Worm (Caenorhabditis elegans) whole organism, young adult: ENCODE measurements around the gene ZK1307.7.

Experiments used
- F37B4.10 ChIP-seq: fragments of 200-800 bp; sonication (Bioruptor generic); IDR thresholded peaks from 2 replicates; pipeline ENCODE4 v1.3.6; 2022; ENCODE audit warnings: missing genetic modification characterization, missing compliant biosample characterization
- F57C9.4 ChIP-seq: sonication (generic microtip); optimal IDR thresholded peaks from 2 replicates; lab custom pipeline; 2017; ENCODE audit warnings: mild to moderate bottlenecking, missing genetic modification characterization, missing compliant biosample characterization
- T26A5.8 ChIP-seq: sonication (generic microtip); optimal IDR thresholded peaks from 2 replicates; lab custom pipeline; 2016; ENCODE audit warnings: missing genetic modification characterization, missing compliant biosample characterization
- Y53G8AR.9 ChIP-seq: fragments of 200-800 bp; sonication (Bioruptor generic); conservative IDR thresholded peaks from 2 replicates; pipeline ENCODE4 v1.3.6; 2022; ENCODE audit warnings: missing genetic modification reagents, missing genetic modification characterization, missing compliant biosample characterization
- ZK185.1 ChIP-seq: sonication (generic microtip); optimal IDR thresholded peaks from 2 replicates; lab custom pipeline; 2016; ENCODE audit warnings: mild to moderate bottlenecking, missing genetic modification characterization, missing compliant biosample characterization; ENCODE audit not compliant: poor library complexity, severe bottlenecking
- ama-1 ChIP-seq, 3 experiments: fragments of 150-350 bp in 1 of 3; sonication (generic microtip) in 2 of 3; optimal IDR thresholded peaks; 2 replicates each; lab custom pipeline; 2014 to 2018; ENCODE audit warnings: missing biosample characterization in 2 of 3, missing genetic modification characterization in 2 of 3, missing genetic modification reagents in 2 of 3
- athp-1 ChIP-seq: sonication (generic microtip); optimal IDR thresholded peaks from 2 replicates; lab custom pipeline; 2017; ENCODE audit warnings: mild to moderate bottlenecking, missing genetic modification characterization, missing compliant biosample characterization
- attf-3 ChIP-seq: fragments of 200-800 bp; sonication (Bioruptor generic); conservative IDR thresholded peaks from 2 replicates; pipeline ENCODE4 v1.3.6; 2022; ENCODE audit warnings: missing genetic modification reagents, missing genetic modification characterization, missing compliant biosample characterization
- bed-1 ChIP-seq: fragments of 200-800 bp; sonication (Bioruptor generic); IDR thresholded peaks from 2 replicates; pipeline ENCODE4 v1.3.6; 2022; ENCODE audit warnings: missing genetic modification reagents, missing genetic modification characterization, missing compliant biosample characterization
- ceh-40 ChIP-seq: fragments of 200-800 bp; sonication (Bioruptor generic); IDR thresholded peaks from 2 replicates; pipeline ENCODE4 v1.3.6; 2022; ENCODE audit warnings: missing genetic modification characterization, missing compliant biosample characterization
- efl-1 ChIP-seq: fragments of 150-350 bp; optimal IDR thresholded peaks from 2 replicates; lab custom pipeline; 2014; ENCODE audit warnings: missing biosample characterization, missing genetic modification reagents, missing genetic modification characterization
- egl-44 ChIP-seq: fragments of 200-800 bp; sonication (Bioruptor generic); IDR thresholded peaks from 2 replicates; pipeline ENCODE4 v1.3.6; 2022; ENCODE audit warnings: missing genetic modification reagents, missing genetic modification characterization, missing compliant biosample characterization
- ekl-4 ChIP-seq: fragments of 200-800 bp; sonication (Bioruptor generic); IDR thresholded peaks from 2 replicates; pipeline ENCODE4 v1.3.6; 2022; ENCODE audit warnings: missing genetic modification reagents, missing genetic modification characterization, missing compliant biosample characterization
- lag-1 ChIP-seq: fragments of 200-800 bp; sonication (Bioruptor generic); IDR thresholded peaks from 2 replicates; pipeline ENCODE4 v1.3.6; 2022; ENCODE audit warnings: missing genetic modification reagents, missing genetic modification characterization, missing compliant biosample characterization
- let-607 ChIP-seq, 2 experiments: fragments of 200-800 bp in 1 of 2; sonication (Bioruptor generic) in 1 of 2; sonication (generic microtip) in 1 of 2; optimal IDR thresholded peaks; 2 replicates each; lab custom pipeline; 2016 to 2018; ENCODE audit warnings: mild to moderate bottlenecking in 2 of 2, missing compliant biosample characterization in 2 of 2, missing genetic modification characterization in 2 of 2, moderate library complexity in 2 of 2, missing genotype in 1 of 2
- lsl-1 ChIP-seq: fragments of 200-800 bp; sonication (Bioruptor generic); optimal IDR thresholded peaks from 2 replicates; lab custom pipeline; 2018; ENCODE audit warnings: mild to moderate bottlenecking, missing genetic modification characterization, moderate library complexity, missing compliant biosample characterization
- lsy-27 ChIP-seq: sonication (generic microtip); optimal IDR thresholded peaks from 2 replicates; lab custom pipeline; 2017; ENCODE audit warnings: missing genetic modification characterization, mild to moderate bottlenecking, missing compliant biosample characterization, antibody characterized with exemption, missing genotype, borderline replicate concordance; ENCODE audit not compliant: insufficient read depth
- madf-8 ChIP-seq: fragments of 200-800 bp; sonication (Bioruptor generic); conservative IDR thresholded peaks from 2 replicates; pipeline ENCODE4 v1.3.6; 2022; ENCODE audit warnings: missing genetic modification reagents, missing genetic modification characterization, missing compliant biosample characterization
- nfya-2 ChIP-seq: fragments of 200-800 bp; sonication (Bioruptor generic); IDR thresholded peaks from 2 replicates; pipeline ENCODE4 v1.3.6; 2022; ENCODE audit warnings: missing genetic modification reagents, missing genetic modification characterization, missing compliant biosample characterization
- nhr-120 ChIP-seq: fragments of 200-800 bp; sonication (Bioruptor generic); IDR thresholded peaks from 2 replicates; pipeline ENCODE4 v1.3.6; 2022; ENCODE audit warnings: missing genetic modification characterization, missing compliant biosample characterization
- nhr-179 ChIP-seq: sonication (generic microtip); optimal IDR thresholded peaks from 2 replicates; lab custom pipeline; 2016; ENCODE audit warnings: mild to moderate bottlenecking, missing genetic modification characterization, missing compliant biosample characterization
- nhr-27 ChIP-seq: fragments of 200-800 bp; sonication (Bioruptor generic); optimal IDR thresholded peaks from 2 replicates; lab custom pipeline; 2018; ENCODE audit warnings: mild to moderate bottlenecking, missing genetic modification characterization, moderate library complexity, missing compliant biosample characterization
- nhr-80 ChIP-seq: sonication (generic microtip); optimal IDR thresholded peaks from 2 replicates; lab custom pipeline; 2016; ENCODE audit warnings: missing genetic modification characterization, missing compliant biosample characterization
- pha-4 ChIP-seq: fragments of 150-350 bp; sonication (generic microtip); optimal IDR thresholded peaks from 2 replicates; lab custom pipeline; 2014; ENCODE audit warnings: missing biosample characterization, missing genetic modification reagents, missing genetic modification characterization
- rcor-1 ChIP-seq: fragments of 200-800 bp; sonication (Bioruptor generic); IDR thresholded peaks from 2 replicates; pipeline ENCODE4 v1.3.6; 2022; ENCODE audit warnings: missing genetic modification reagents, missing genetic modification characterization, missing compliant biosample characterization
- snpc-1.1 ChIP-seq: sonication (generic microtip); optimal IDR thresholded peaks from 2 replicates; lab custom pipeline; 2017; ENCODE audit warnings: missing genetic modification characterization, mild to moderate bottlenecking, missing compliant biosample characterization, antibody characterized with exemption, moderate library complexity, missing genotype, missing genetic modification reagents; ENCODE audit not compliant: insufficient read depth
- tbp1 ChIP-seq: fragments of 200-800 bp; sonication (Bioruptor generic); optimal IDR thresholded peaks from 2 replicates; lab custom pipeline; 2018; ENCODE audit warnings: mild to moderate bottlenecking, missing genetic modification characterization, missing compliant biosample characterization
- unc-130 ChIP-seq: sonication (generic microtip); optimal IDR thresholded peaks from 2 replicates; lab custom pipeline; 2016; ENCODE audit warnings: missing genetic modification reagents, missing genetic modification characterization, missing compliant biosample characterization
- ztf-18 ChIP-seq: sonication (generic microtip); optimal IDR thresholded peaks from 2 replicates; lab custom pipeline; 2016; ENCODE audit warnings: missing genotype, mild to moderate bottlenecking, missing genetic modification characterization, missing compliant biosample characterization
- ztf-25 ChIP-seq: fragments of 200-800 bp; sonication (Bioruptor generic); IDR thresholded peaks from 2 replicates; pipeline ENCODE4 v1.3.6; 2022; ENCODE audit warnings: missing genetic modification reagents, missing genetic modification characterization, missing compliant biosample characterization
- ztf-26 ChIP-seq: sonication (generic microtip); optimal IDR thresholded peaks from 2 replicates; lab custom pipeline; 2017; ENCODE audit warnings: missing genetic modification characterization, missing compliant biosample characterization
- ztf-6 ChIP-seq: fragments of 200-800 bp; sonication (Bioruptor generic); IDR thresholded peaks from 2 replicates; pipeline ENCODE4 v1.3.6; 2022; ENCODE audit warnings: missing genetic modification reagents, missing genetic modification characterization, missing compliant biosample characterization

ZK1307.7 gene

ce11 chrII:9658915-9659314 lies 22.5 kb downstream of the ZK1307.7 start, which contains the start of gene ZK1320.2:
ZK1320.2 (minus strand) TSS chrII:9659002.
- TF ChIP-seq lag-1 (GFP tag; lab: Robert Waterston, UW) (no peak), tbp1 (no peak), egl-44 (GFP tag; lab: Robert Waterston, UW) (no peak), let-607 (tag; optimal IDR thresholded peaks at IDR 0.05; lab: Kevin White, UChicago) (peak in 1 of 2 experiments; percentile 7), nhr-80 (tag; lab: Kevin White, UChicago) (peak; percentile 48), nfya-2 (GFP tag; lab: Robert Waterston, UW) (no peak)

- no peak for TF ChIP-seq rcor-1 (GFP tag; lab: Robert Waterston, UW)
- TF ChIP-seq nhr-80 (tag; lab: Kevin White, UChicago), result peak; percentile 56
Observed at ce11 chrII:9660379-9660778, 24.0 kb downstream of the ZK1307.7 start, which contains the start of gene ZK1320.3. ZK1320.3 (minus strand) TSS chrII:9660419.

- no peak for TF ChIP-seq lsl-1
- TF ChIP-seq snpc-1.1 (tag; lab: Kevin White, UChicago), result no peak
- TF ChIP-seq rcor-1 (GFP tag; lab: Robert Waterston, UW), result no peak
- no peak for TF ChIP-seq bed-1 (GFP tag; lab: Robert Waterston, UW)
- no peak for TF ChIP-seq madf-8 (GFP tag; lab: Robert Waterston, UW)
- no peak for TF ChIP-seq pha-4 (tag; lab: Kevin White, UChicago)
- TF ChIP-seq T26A5.8 (tag; lab: Kevin White, UChicago), result no peak
- TF ChIP-seq Y53G8AR.9 (GFP tag; lab: Robert Waterston, UW), result no peak
- no peak for TF ChIP-seq egl-44 (GFP tag; lab: Robert Waterston, UW)
- TF ChIP-seq F37B4.10, result no peak
- TF ChIP-seq lsy-27 (tag; lab: Kevin White, UChicago), result no peak
Observed at ce11 chrII:9662160-9662559, 25.8 kb downstream of the ZK1307.7 start.

ce11 chrII:9662797-9663196 lies 26.4 kb downstream of the ZK1307.7 start, which contains the start of gene cyp-13A10:
cyp-13A10 (minus strand) TSS chrII:9662884.
- TF ChIP-seq ceh-40 (GFP tag; lab: Robert Waterston, UW), result no peak
- no peak for TF ChIP-seq ama-1 (optimal IDR thresholded peaks at IDR 0.05; lab: Kevin White, UChicago)
- TF ChIP-seq ama-1 (GFP tag; optimal IDR thresholded peaks at IDR 0.05; lab: Kevin White, UChicago), result no peak
- TF ChIP-seq, all 124 proteins: peak for 0

ce11 chrII:9665577-9665976 lies 29.2 kb downstream of the ZK1307.7 start, which contains the start of gene ZK1320.5:
ZK1320.5 (minus strand) TSS chrII:9665677.
- TF ChIP-seq unc-130 (GFP tag; lab: Kevin White, UChicago), result no peak
- no peak for TF ChIP-seq ceh-40 (GFP tag; lab: Robert Waterston, UW)
- TF ChIP-seq lsy-27 (tag; lab: Kevin White, UChicago), result no peak
- TF ChIP-seq F57C9.4, result no peak
- no peak for TF ChIP-seq egl-44 (GFP tag; lab: Robert Waterston, UW)
- no peak for TF ChIP-seq ekl-4 (GFP tag; lab: Robert Waterston, UW)
- TF ChIP-seq ztf-25, result no peak
- TF ChIP-seq athp-1 (tag; lab: Kevin White, UChicago), result no peak
- TF ChIP-seq ZK185.1, result no peak
- TF ChIP-seq nhr-27 (tag; lab: Kevin White, UChicago), result no peak
- TF ChIP-seq ztf-26 (tag; lab: Kevin White, UChicago), result no peak
- no peak for TF ChIP-seq nhr-179 (tag; lab: Kevin White, UChicago)
- no peak for TF ChIP-seq efl-1 (GFP tag; lab: Kevin White, UChicago)
- no peak for TF ChIP-seq nhr-120 (GFP tag; lab: Robert Waterston, UW)
- no peak for TF ChIP-seq attf-3 (GFP tag; lab: Robert Waterston, UW)
- TF ChIP-seq ztf-6, result no peak
- no peak for TF ChIP-seq ztf-18 (tag; lab: Kevin White, UChicago)
- TF ChIP-seq, all 124 proteins: peak for 0
